Worm (Caenorhabditis elegans) whole organism, midembryonic: ENCODE measurements around the gene F32D8.7.

Source experiments
- flt-1 ChIP-seq: fragments of 200-800 bp; sonication (Bioruptor generic); IDR thresholded peaks from 2 replicates; pipeline ENCODE4 v1.3.6; 2022; ENCODE audit warnings: missing genetic modification characterization, missing compliant biosample characterization
- ref-1 ChIP-seq: fragments of 200-800 bp; sonication (Bioruptor generic); conservative IDR thresholded peaks from 2 replicates; pipeline ENCODE4 v1.3.6; 2022; ENCODE audit warnings: missing genetic modification reagents, missing genetic modification characterization, missing compliant biosample characterization

DNA sequence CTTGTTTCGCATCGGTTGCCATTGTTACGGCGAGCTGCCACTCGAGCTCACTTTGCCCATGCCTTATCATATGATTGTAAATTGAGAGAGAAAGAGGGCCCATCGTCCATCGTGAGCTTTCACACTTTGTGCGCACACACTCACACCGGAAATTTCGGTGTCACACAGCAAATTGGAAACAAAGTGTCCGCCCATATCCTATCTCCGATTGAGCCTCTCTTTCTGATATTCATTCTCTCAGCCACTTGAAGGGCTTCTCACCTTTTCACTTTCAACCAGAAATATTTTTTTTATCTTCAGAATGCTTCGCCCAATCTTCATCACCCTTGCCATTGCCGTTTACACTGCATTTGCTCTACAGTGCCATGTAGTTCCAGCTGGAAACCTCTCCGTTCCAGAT is 31.3 kb downstream of the F32D8.7 start, which contains the start of gene F58B4.3:
- no peak for TF ChIP-seq ref-1 (GFP tag; lab: Robert Waterston, UW)
- no peak for TF ChIP-seq flt-1 (GFP tag; lab: Robert Waterston, UW)
